Worm (Caenorhabditis elegans): ENCODE measurements around the gene cest-32.

- TF ChIP-seq C08G9.2 (tag; optimal IDR thresholded peaks at IDR 0.05) (no peak), nhr-11 (tag; optimal IDR thresholded peaks at IDR 0.05) (no peak), nhr-232 (tag; optimal IDR thresholded peaks at IDR 0.05) (no peak), che-1 (tag; optimal IDR thresholded peaks at IDR 0.05) (no peak), pros-1 (tag; optimal IDR thresholded peaks at IDR 0.05) (no peak)
Measured at ce11 chrV:5269024-5269535, 35.4 kb upstream of the cest-32 start, which contains the start of gene penr-1.

All from whole organism, late embryonic.